Fruit fly (Drosophila melanogaster) whole organism, wandering third instar larva: Measurements from ENCODE around the gene aralar1.

Source experiments
- Abd-B ChIP-seq: fragments of >200 bp; optimal IDR thresholded peaks from 2 replicates; lab custom pipeline; 2017; ENCODE audit warnings: missing biosample characterization, missing genetic modification characterization
- CG32264 ChIP-seq: fragments of 200-800 bp; sonication (Bioruptor generic); optimal IDR thresholded peaks from 2 replicates; lab custom pipeline; 2016; ENCODE audit warnings: missing biosample characterization, missing genetic modification characterization
- CG9705 ChIP-seq: fragments of 200-800 bp; sonication (Bioruptor generic); optimal IDR thresholded peaks from 2 replicates; lab custom pipeline; 2018; ENCODE audit warnings: missing biosample characterization, mild to moderate bottlenecking, missing genetic modification characterization
- CrebA ChIP-seq: fragments of 200-800 bp; sonication (Bioruptor generic); optimal IDR thresholded peaks from 2 replicates; lab custom pipeline; 2016; ENCODE audit warnings: missing biosample characterization, mild to moderate bottlenecking, missing genetic modification characterization, borderline replicate concordance
- Dfd ChIP-seq: fragments of >200 bp; optimal IDR thresholded peaks from 2 replicates; lab custom pipeline; 2017; ENCODE audit warnings: missing biosample characterization, missing genetic modification characterization
- Dif ChIP-seq: fragments of 200-275, 200-300 bp; sonication (Bioruptor generic); optimal IDR thresholded peaks from 2 replicates; lab custom pipeline; 2018; ENCODE audit warnings: missing biosample characterization, missing genetic modification characterization; ENCODE audit not compliant: partially characterized antibody
- GATAd ChIP-seq: sonication (Bioruptor generic); optimal IDR thresholded peaks from 2 replicates; lab custom pipeline; 2016; ENCODE audit warnings: missing biosample characterization, missing genetic modification characterization
- HLH106 ChIP-seq: fragments of 200-800 bp; optimal IDR thresholded peaks from 3 replicates; lab custom pipeline; 2019; ENCODE audit warnings: missing biosample characterization, mild to moderate bottlenecking, missing genetic modification characterization, moderate library complexity
- Hnf4 ChIP-seq: fragments of 200-800 bp; sonication (Bioruptor generic); optimal IDR thresholded peaks from 2 replicates; lab custom pipeline; 2016; ENCODE audit warnings: missing biosample characterization, mild to moderate bottlenecking, missing genetic modification characterization
- Hr78 ChIP-seq: fragments of >200 bp; optimal IDR thresholded peaks from 2 replicates; lab custom pipeline; 2017; ENCODE audit warnings: missing biosample characterization, missing genetic modification characterization
- Hr83 ChIP-seq: fragments of 200-300 bp; sonication (Bioruptor generic); optimal IDR thresholded peaks from 2 replicates; lab custom pipeline; 2016; ENCODE audit warnings: missing biosample characterization, mild to moderate bottlenecking, missing genetic modification characterization, moderate library complexity; ENCODE audit not compliant: poor library complexity, severe bottlenecking
- Jra ChIP-seq: sonication (Bioruptor generic); optimal IDR thresholded peaks from 2 replicates; lab custom pipeline; 2016; ENCODE audit warnings: missing biosample characterization, missing genetic modification characterization
- Mio ChIP-seq: sonication (Bioruptor generic); optimal IDR thresholded peaks from 2 replicates; lab custom pipeline; 2016; ENCODE audit warnings: missing biosample characterization, missing genetic modification characterization
- Myc ChIP-seq: fragments of >200 bp; optimal IDR thresholded peaks from 2 replicates; lab custom pipeline; 2017
- N ChIP-seq: fragments of >200 bp; optimal IDR thresholded peaks from 2 replicates; lab custom pipeline; 2018; ENCODE audit warnings: missing biosample characterization, missing external identifiers, missing genetic modification characterization
- OdsH ChIP-seq: fragments of 200-800 bp; sonication (Bioruptor generic); optimal IDR thresholded peaks from 2 replicates; lab custom pipeline; 2016; ENCODE audit warnings: missing biosample characterization, mild to moderate bottlenecking, missing genetic modification characterization
- Rel ChIP-seq, 2 experiments: fragments of 200-800 bp; sonication (Bioruptor generic) in 1 of 2; optimal IDR thresholded peaks; 2 replicates in 1 of 2; 3 replicates in 1 of 2; lab custom pipeline; 2016 to 2019; ENCODE audit warnings: mild to moderate bottlenecking in 2 of 2, missing biosample characterization in 2 of 2, missing genetic modification characterization in 2 of 2, moderate library complexity in 1 of 2
- Sp1 ChIP-seq: fragments of 200-800 bp; sonication (Bioruptor generic); optimal IDR thresholded peaks from 3 replicates; lab custom pipeline; 2019; ENCODE audit warnings: missing biosample characterization, mild to moderate bottlenecking, missing genetic modification characterization, moderate library complexity
- Vsx2 ChIP-seq: fragments of 200-300, 225-300 bp; sonication (Bioruptor generic); optimal IDR thresholded peaks from 2 replicates; lab custom pipeline; 2018; ENCODE audit warnings: missing biosample characterization, missing genetic modification characterization; ENCODE audit not compliant: partially characterized antibody
- br ChIP-seq: fragments of 200-800 bp; sonication (Bioruptor generic); optimal IDR thresholded peaks from 2 replicates; lab custom pipeline; 2016; ENCODE audit warnings: missing biosample characterization, missing genetic modification characterization
- brk ChIP-seq: fragments of 200-800 bp; sonication (Bioruptor generic); optimal IDR thresholded peaks from 2 replicates; lab custom pipeline; 2016; ENCODE audit warnings: missing biosample characterization, mild to moderate bottlenecking, missing genetic modification characterization
- dl ChIP-seq, 2 experiments: fragments of 175-275, 200-275 bp in 1 of 2; fragments of 200-275 bp in 1 of 2; sonication (Bioruptor generic); optimal IDR thresholded peaks; lab custom pipeline; 2018; ENCODE audit warnings: mild to moderate bottlenecking in 2 of 2, missing biosample characterization in 2 of 2, missing genetic modification characterization in 2 of 2, moderate library complexity in 2 of 2; ENCODE audit not compliant: partially characterized antibody in 2 of 2, insufficient read depth in 1 of 2
- dmrt93B ChIP-seq: fragments of 200-800 bp; sonication (Bioruptor generic); optimal IDR thresholded peaks from 2 replicates; lab custom pipeline; 2018; ENCODE audit warnings: missing biosample characterization, mild to moderate bottlenecking, missing genetic modification characterization
- dsf ChIP-seq: sonication (Bioruptor generic); optimal IDR thresholded peaks from 2 replicates; lab custom pipeline; 2016; ENCODE audit warnings: missing biosample characterization, missing genetic modification characterization, borderline replicate concordance
- ey ChIP-seq: fragments of 200-800 bp; sonication (Bioruptor generic); optimal IDR thresholded peaks from 2 replicates; lab custom pipeline; 2016; ENCODE audit warnings: missing biosample characterization, missing genetic modification characterization
- foxo ChIP-seq, 2 experiments: fragments of 200-800 bp; sonication (Bioruptor generic); optimal IDR thresholded peaks; 2 replicates in 1 of 2; 3 replicates in 1 of 2; lab custom pipeline; 2016 to 2017; ENCODE audit warnings: missing biosample characterization in 2 of 2, missing genetic modification characterization in 2 of 2
- fru ChIP-seq: fragments of 200-800 bp; sonication (Bioruptor generic); optimal IDR thresholded peaks from 3 replicates; lab custom pipeline; 2016; ENCODE audit warnings: missing biosample characterization, mild to moderate bottlenecking, missing genetic modification characterization
- h ChIP-seq: fragments of 200-800 bp; sonication (Bioruptor generic); optimal IDR thresholded peaks from 3 replicates; lab custom pipeline; 2016; ENCODE audit warnings: missing biosample characterization, mild to moderate bottlenecking, missing genetic modification characterization
- jim ChIP-seq: fragments of 175-275, 200-325 bp; sonication (Bioruptor generic); optimal IDR thresholded peaks from 2 replicates; lab custom pipeline; 2016; ENCODE audit warnings: missing biosample characterization, mild to moderate bottlenecking, missing genetic modification characterization
- lola ChIP-seq: fragments of >200 bp; optimal IDR thresholded peaks from 2 replicates; lab custom pipeline; 2017; ENCODE audit warnings: missing biosample characterization, missing genetic modification characterization
- pan ChIP-seq: fragments of >200 bp; optimal IDR thresholded peaks from 2 replicates; lab custom pipeline; 2017
- psq ChIP-seq: fragments of 200-800 bp; sonication (Bioruptor generic); optimal IDR thresholded peaks from 3 replicates; lab custom pipeline; 2017; ENCODE audit warnings: missing biosample characterization, mild to moderate bottlenecking, missing genetic modification characterization, moderate library complexity
- rgr ChIP-seq: fragments of 200-800 bp; sonication (Bioruptor generic); optimal IDR thresholded peaks from 3 replicates; lab custom pipeline; 2016; ENCODE audit warnings: missing biosample characterization, mild to moderate bottlenecking, missing genetic modification characterization
- sage ChIP-seq: fragments of 200-800 bp; sonication (Bioruptor generic); optimal IDR thresholded peaks from 2 replicates; lab custom pipeline; 2016; ENCODE audit warnings: missing biosample characterization, mild to moderate bottlenecking, missing genetic modification characterization
- sv ChIP-seq: fragments of 200-800 bp; sonication (Bioruptor generic); optimal IDR thresholded peaks from 3 replicates; lab custom pipeline; 2016; ENCODE audit warnings: missing biosample characterization, missing genetic modification characterization
- tai ChIP-seq: sonication (Bioruptor generic); optimal IDR thresholded peaks from 2 replicates; lab custom pipeline; 2016; ENCODE audit warnings: missing biosample characterization, missing genetic modification characterization
- usp ChIP-seq: fragments of >200 bp; optimal IDR thresholded peaks from 2 replicates; lab custom pipeline; 2017; ENCODE audit warnings: missing biosample characterization, missing genetic modification characterization
- woc ChIP-seq: sonication (Bioruptor generic); optimal IDR thresholded peaks from 2 replicates; lab custom pipeline; 2016; ENCODE audit warnings: missing biosample characterization, mild to moderate bottlenecking, missing genetic modification characterization

aralar1 gene

dm6 chr3R:30453236-30453635 is 2.4 kb downstream of the aralar1 start:
- TF ChIP-seq Sp1 (GFP tag; lab: Kevin White, UChicago) (no peak), OdsH (GFP tag; lab: Kevin White, UChicago) (no peak), sv (GFP tag; lab: Kevin White, UChicago) (no peak), Hr83 (GFP tag; lab: Kevin White, UChicago) (no peak), foxo (GFP tag; optimal IDR thresholded peaks at IDR 0.05; lab: Kevin White, UChicago) (no peak), GATAd (GFP tag; lab: Kevin White, UChicago) (no peak), Vsx2 (GFP tag; lab: Kevin White, UChicago) (no peak), sage (GFP tag; lab: Kevin White, UChicago) (no peak), Mio (GFP tag; lab: Kevin White, UChicago) (no peak), HLH106 (tag; lab: Kevin White, UChicago) (no peak), Jra (GFP tag; lab: Kevin White, UChicago) (no peak), Dfd (GFP tag; lab: Kevin White, UChicago) (no peak), fru (GFP tag; lab: Kevin White, UChicago) (no peak), woc (GFP tag; lab: Kevin White, UChicago) (no peak)

dm6 chr3R:30450690-30451343 is 4.8 kb downstream of the aralar1 start:
- TF ChIP-seq sage (GFP tag; lab: Kevin White, UChicago) (no peak), OdsH (GFP tag; lab: Kevin White, UChicago) (no peak), Rel (GFP tag; optimal IDR thresholded peaks at IDR 0.05; lab: Kevin White, UChicago) (no peak), Rel (tag; optimal IDR thresholded peaks at IDR 0.05; lab: Kevin White, UChicago) (peak; percentile 97)

- peak; percentile 100 for TF ChIP-seq Hr83 (GFP tag; lab: Kevin White, UChicago)
- no peak for TF ChIP-seq Myc (lab: Kevin White, UChicago)
- peak; percentile 47 for TF ChIP-seq ey (GFP tag; lab: Kevin White, UChicago)
- peak; percentile 98 for TF ChIP-seq Dif (GFP tag; lab: Kevin White, UChicago)
- no peak for TF ChIP-seq Dfd (GFP tag; lab: Kevin White, UChicago)
- TF ChIP-seq pan (lab: Kevin White, UChicago) = no peak
- peak; percentile 53 for TF ChIP-seq Rel (GFP tag; optimal IDR thresholded peaks at IDR 0.05; lab: Kevin White, UChicago)
- TF ChIP-seq Rel (tag; optimal IDR thresholded peaks at IDR 0.05; lab: Kevin White, UChicago) = peak; percentile 19
- TF ChIP-seq dl (GFP tag; optimal IDR thresholded peaks at IDR 0.05; lab: Kevin White, UChicago; ENCODE audit: insufficient read depth in 1 of 2, partially characterized antibody in 2 of 2) = peak; percentile 95 to 97
- TF ChIP-seq jim (GFP tag; lab: Kevin White, UChicago) = peak; percentile 99
- peak; percentile 98 for TF ChIP-seq tai (GFP tag; lab: Kevin White, UChicago)
- peak; percentile 98 for TF ChIP-seq Hnf4
- peak; percentile 63 for TF ChIP-seq sv (GFP tag; lab: Kevin White, UChicago)
- TF ChIP-seq N = no peak
- peak; percentile 90 for TF ChIP-seq CrebA (GFP tag; lab: Kevin White, UChicago)
- TF ChIP-seq Mio (GFP tag; lab: Kevin White, UChicago) = peak; percentile 73
- no peak for TF ChIP-seq usp
- TF ChIP-seq rgr = peak; percentile 95
- TF ChIP-seq dsf (GFP tag; lab: Kevin White, UChicago) = peak; percentile 95
- peak; percentile 66 for TF ChIP-seq Sp1 (GFP tag; lab: Kevin White, UChicago)
- TF ChIP-seq brk = peak; percentile 96
- TF ChIP-seq OdsH (GFP tag; lab: Kevin White, UChicago) = peak; percentile 88
- TF ChIP-seq br (GFP tag; lab: Kevin White, UChicago) = peak; percentile 83
- peak; percentile 29 for TF ChIP-seq CG9705 (GFP tag; lab: Kevin White, UChicago)
- no peak for TF ChIP-seq Abd-B (GFP tag; lab: Kevin White, UChicago)
- TF ChIP-seq foxo (GFP tag; optimal IDR thresholded peaks at IDR 0.05; lab: Kevin White, UChicago) = peak in 1 of 2 experiments; percentile 31
- no peak for TF ChIP-seq CG32264 (GFP tag; lab: Kevin White, UChicago)
- TF ChIP-seq lola (GFP tag; lab: Kevin White, UChicago) = no peak
- TF ChIP-seq GATAd (GFP tag; lab: Kevin White, UChicago) = peak; percentile 98
- TF ChIP-seq fru (GFP tag; lab: Kevin White, UChicago) = peak; percentile 84
- peak; percentile 99 for TF ChIP-seq Jra (GFP tag; lab: Kevin White, UChicago)
- TF ChIP-seq sage (GFP tag; lab: Kevin White, UChicago) = peak; percentile 93
- TF ChIP-seq psq (GFP tag; lab: Kevin White, UChicago) = peak; percentile 80
- no peak for TF ChIP-seq Hr78 (GFP tag; lab: Kevin White, UChicago)
- TF ChIP-seq HLH106 (tag; lab: Kevin White, UChicago) = peak; percentile 40
- no peak for TF ChIP-seq woc (GFP tag; lab: Kevin White, UChicago)
- peak; percentile 98 for TF ChIP-seq Vsx2 (GFP tag; lab: Kevin White, UChicago)
- peak; percentile 95 for TF ChIP-seq h (GFP tag; lab: Kevin White, UChicago)
- TF ChIP-seq dmrt93B = peak; percentile 50
Observed at dm6 chr3R:30450224-30450623, 5.4 kb downstream of the aralar1 start.
